Fruit fly (Drosophila melanogaster) whole organism, embryonic: Measurements from ENCODE around the gene Karybeta3.

Experiments used
- Aef1 ChIP-seq: fragments of 200-800 bp; sonication (Bioruptor generic); IDR thresholded peaks from 3 replicates; pipeline ENCODE4 v1.3.6; 2022; ENCODE audit warnings: missing biosample characterization, missing genetic modification characterization
- Antp ChIP-seq: fragments of 200-800 bp; sonication (Bioruptor generic); optimal IDR thresholded peaks from 3 replicates; lab custom pipeline; 2016; ENCODE audit warnings: missing biosample characterization, missing genetic modification characterization
- BtbVII ChIP-seq: fragments of 200-800 bp; sonication (Bioruptor generic); optimal IDR thresholded peaks from 3 replicates; lab custom pipeline; 2017; ENCODE audit warnings: missing biosample characterization, mild to moderate bottlenecking, missing genetic modification characterization
- Bteb2 ChIP-seq: fragments of 200-800 bp; sonication (Bioruptor generic); optimal IDR thresholded peaks from 2 replicates; lab custom pipeline; 2016; ENCODE audit warnings: missing biosample characterization, missing genetic modification characterization
- CG1024 ChIP-seq: fragments of 200-800 bp; sonication (Bioruptor generic); IDR thresholded peaks from 2 replicates; pipeline ENCODE4 v1.3.6; 2022; ENCODE audit warnings: missing biosample characterization, missing genetic modification characterization
- CG10654 ChIP-seq: fragments of 200-800 bp; sonication (Bioruptor generic); optimal IDR thresholded peaks from 2 replicates; lab custom pipeline; 2016; ENCODE audit warnings: missing biosample characterization, missing genetic modification characterization
- CG11560 ChIP-seq: fragments of 200-800 bp; sonication (Bioruptor generic); IDR thresholded peaks from 3 replicates; pipeline ENCODE4 v1.3.6; 2022; ENCODE audit warnings: missing biosample characterization, missing genetic modification characterization
- CG12155 ChIP-seq: fragments of 200-800 bp; sonication (Bioruptor generic); optimal IDR thresholded peaks from 3 replicates; lab custom pipeline; 2016; ENCODE audit warnings: missing biosample characterization, missing genetic modification characterization
- CG13123 ChIP-seq: fragments of 200-800 bp; sonication (Bioruptor generic); optimal IDR thresholded peaks from 2 replicates; lab custom pipeline; 2016; ENCODE audit warnings: missing biosample characterization, missing genetic modification characterization
- CG14860 ChIP-seq: fragments of 200-800 bp; sonication (Bioruptor generic); IDR thresholded peaks from 3 replicates; pipeline ENCODE4 v1.3.6; 2022; ENCODE audit warnings: missing biosample characterization, missing genetic modification characterization; ENCODE audit not compliant: partially characterized antibody
- CG15514 ChIP-seq: fragments of 200-800 bp; sonication (Bioruptor generic); optimal IDR thresholded peaks from 3 replicates; lab custom pipeline; 2017; ENCODE audit warnings: missing biosample characterization, missing genetic modification characterization, mild to moderate bottlenecking, moderate library complexity, missing genetic modification reagents
- CG1647 ChIP-seq: fragments of 200-800 bp; sonication (Bioruptor generic); optimal IDR thresholded peaks from 3 replicates; lab custom pipeline; 2016; ENCODE audit warnings: missing biosample characterization, missing genetic modification characterization
- CG17186 ChIP-seq: fragments of 200-800 bp; sonication (Bioruptor generic); optimal IDR thresholded peaks from 3 replicates; lab custom pipeline; 2017; ENCODE audit warnings: missing biosample characterization, missing genetic modification reagents, missing genetic modification characterization
- CG18599 ChIP-seq: fragments of 200-800 bp; sonication (Bioruptor generic); optimal IDR thresholded peaks from 3 replicates; lab custom pipeline; 2017; ENCODE audit warnings: missing biosample characterization, missing genetic modification characterization, mild to moderate bottlenecking, moderate library complexity, missing genetic modification reagents
- CG30431 ChIP-seq: fragments of 200-800 bp; sonication (Bioruptor generic); optimal IDR thresholded peaks from 2 replicates; lab custom pipeline; 2017; ENCODE audit warnings: missing biosample characterization, missing genetic modification characterization
- CG32772 ChIP-seq: fragments of 200-800 bp; sonication (Bioruptor generic); IDR thresholded peaks from 2 replicates; pipeline ENCODE4 v1.3.6; 2022; ENCODE audit warnings: missing biosample characterization, missing genetic modification characterization
- CG4854 ChIP-seq: fragments of 200-800 bp; sonication (Bioruptor generic); optimal IDR thresholded peaks from 2 replicates; lab custom pipeline; 2016; ENCODE audit warnings: missing biosample characterization, missing genetic modification characterization, inconsistent platforms
- CG6254 ChIP-seq: fragments of 200-800 bp; sonication (Bioruptor generic); optimal IDR thresholded peaks from 3 replicates; lab custom pipeline; 2017; ENCODE audit warnings: mild to moderate bottlenecking, missing biosample characterization, missing genetic modification reagents, missing genetic modification characterization
- HLH4C ChIP-seq: fragments of 200-800 bp; sonication (Bioruptor generic); IDR thresholded peaks from 3 replicates; pipeline ENCODE4 v1.3.6; 2022; ENCODE audit warnings: missing biosample characterization, missing genetic modification characterization; ENCODE audit not compliant: partially characterized antibody
- HmgD ChIP-seq: fragments of 200-800 bp; sonication (Bioruptor generic); optimal IDR thresholded peaks from 3 replicates; lab custom pipeline; 2016; ENCODE audit warnings: missing biosample characterization, missing genetic modification characterization
- Hr51 ChIP-seq, 2 experiments: fragments of 200-800 bp; sonication (Bioruptor generic); optimal IDR thresholded peaks; 2 replicates in 1 of 2; 3 replicates in 1 of 2; lab custom pipeline; 2016 to 2018; ENCODE audit warnings: missing biosample characterization in 2 of 2, missing genetic modification characterization in 2 of 2, mild to moderate bottlenecking in 1 of 2, moderate library complexity in 1 of 2
- Lpt ChIP-seq: fragments of >200 bp; optimal IDR thresholded peaks from 2 replicates; lab custom pipeline; 2018; ENCODE audit warnings: missing biosample characterization, missing genetic modification characterization
- MBD-R2 ChIP-seq: fragments of 200-800 bp; sonication (Bioruptor generic); IDR thresholded peaks from 2 replicates; pipeline ENCODE4 v1.3.6; 2022; ENCODE audit warnings: missing biosample characterization, missing genetic modification characterization
- Xrp1 ChIP-seq: fragments of 200-800 bp; sonication (Bioruptor generic); IDR thresholded peaks from 2 replicates; pipeline ENCODE4 v1.3.6; 2022; ENCODE audit warnings: missing biosample characterization, missing genetic modification characterization
- ab ChIP-seq: fragments of 200-800 bp; sonication (Bioruptor generic); optimal IDR thresholded peaks from 2 replicates; lab custom pipeline; 2016; ENCODE audit warnings: missing biosample characterization, missing genetic modification characterization
- amos ChIP-seq: fragments of 200-800 bp; sonication (Bioruptor generic); IDR thresholded peaks from 2 replicates; pipeline ENCODE4 v1.3.6; 2022; ENCODE audit warnings: missing biosample characterization, missing genetic modification characterization; ENCODE audit not compliant: partially characterized antibody
- aop ChIP-seq: fragments of 200-800 bp; sonication (Bioruptor generic); IDR thresholded peaks from 2 replicates; pipeline ENCODE4 v1.3.6; 2022; ENCODE audit warnings: missing biosample characterization, missing genetic modification characterization
- br ChIP-seq: fragments of >200 bp; optimal IDR thresholded peaks from 2 replicates; lab custom pipeline; 2017
- chm ChIP-seq: fragments of 200-800 bp; sonication (Bioruptor generic); IDR thresholded peaks from 2 replicates; pipeline ENCODE4 v1.3.6; 2022; ENCODE audit warnings: missing biosample characterization, missing genetic modification characterization
- crc ChIP-seq: fragments of 200-800 bp; sonication (Bioruptor generic); optimal IDR thresholded peaks from 2 replicates; lab custom pipeline; 2016; ENCODE audit warnings: missing biosample characterization, missing genetic modification characterization
- croc ChIP-seq: fragments of 200-800 bp; sonication (Bioruptor generic); conservative IDR thresholded peaks from 3 replicates; pipeline ENCODE4 v1.3.6; 2022; ENCODE audit warnings: missing biosample characterization, missing genetic modification characterization
- disco-r ChIP-seq: fragments of 200-800 bp; sonication (Bioruptor generic); optimal IDR thresholded peaks from 2 replicates; lab custom pipeline; 2016; ENCODE audit warnings: missing biosample characterization, missing genetic modification characterization
- fru ChIP-seq: fragments of >200 bp; optimal IDR thresholded peaks from 2 replicates; lab custom pipeline; 2017
- gcm ChIP-seq: fragments of 200-800 bp; sonication (Bioruptor generic); optimal IDR thresholded peaks from 2 replicates; lab custom pipeline; 2019; ENCODE audit warnings: missing biosample characterization, mild to moderate bottlenecking, missing genetic modification characterization, moderate library complexity
- gem ChIP-seq: fragments of 200-800 bp; sonication (Bioruptor generic); optimal IDR thresholded peaks from 2 replicates; lab custom pipeline; 2019; ENCODE audit warnings: missing biosample characterization, mild to moderate bottlenecking, missing genetic modification characterization, moderate library complexity
- hth ChIP-seq: fragments of >200 bp; optimal IDR thresholded peaks from 2 replicates; lab custom pipeline; 2017; ENCODE audit warnings: inconsistent platforms
- jigr1 ChIP-seq: fragments of 200-800 bp; sonication (Bioruptor generic); IDR thresholded peaks from 3 replicates; pipeline ENCODE4 v1.3.6; 2022; ENCODE audit warnings: missing biosample characterization, missing genetic modification characterization
- kay ChIP-seq: fragments of 200-800 bp; sonication (Bioruptor generic); optimal IDR thresholded peaks from 2 replicates; lab custom pipeline; 2016; ENCODE audit warnings: missing biosample characterization, missing genetic modification characterization
- ken ChIP-seq: fragments of 200-800 bp; sonication (Bioruptor generic); IDR thresholded peaks from 3 replicates; pipeline ENCODE4 v1.3.6; 2022; ENCODE audit warnings: missing biosample characterization, missing genetic modification characterization
- klu ChIP-seq: fragments of 200-800 bp; sonication (Bioruptor generic); IDR thresholded peaks from 2 replicates; pipeline ENCODE4 v1.3.6; 2022; ENCODE audit warnings: missing biosample characterization, missing genetic modification characterization
- org-1 ChIP-seq: fragments of 200-800 bp; sonication (Bioruptor generic); optimal IDR thresholded peaks from 2 replicates; lab custom pipeline; 2017; ENCODE audit warnings: missing biosample characterization, missing genetic modification characterization
- peb ChIP-seq: fragments of 200-800 bp; sonication (Bioruptor generic); IDR thresholded peaks from 2 replicates; pipeline ENCODE4 v1.3.6; 2022; ENCODE audit warnings: missing biosample characterization, missing genetic modification characterization
- pfk ChIP-seq: fragments of 200-800 bp; sonication (Bioruptor generic); optimal IDR thresholded peaks from 2 replicates; lab custom pipeline; 2018; ENCODE audit warnings: missing biosample characterization, mild to moderate bottlenecking, missing genetic modification characterization, moderate library complexity
- pita ChIP-seq: fragments of 200-800 bp; sonication (Bioruptor generic); optimal IDR thresholded peaks from 2 replicates; lab custom pipeline; 2017; ENCODE audit warnings: missing biosample characterization, mild to moderate bottlenecking, missing genetic modification characterization
- pnt ChIP-seq: fragments of 200-800 bp; sonication (Bioruptor generic); optimal IDR thresholded peaks from 3 replicates; lab custom pipeline; 2016; ENCODE audit warnings: missing biosample characterization, missing genetic modification characterization
- prd ChIP-seq, 3 experiments: fragments of >200 bp in 2 of 3; fragments of 200-800 bp in 1 of 3; sonication (Bioruptor generic) in 1 of 3; optimal IDR thresholded peaks in 2 of 3; IDR thresholded peaks in 1 of 3; 2 replicates in 2 of 3; 3 replicates in 1 of 3; pipeline versions ENCODE4 v1.3.6 to Lab custom; 2017 to 2022; ENCODE audit warnings: missing biosample characterization in 1 of 3, missing genetic modification characterization in 1 of 3
- repo ChIP-seq: fragments of 200-800 bp; sonication (Bioruptor generic); optimal IDR thresholded peaks from 2 replicates; lab custom pipeline; 2016; ENCODE audit warnings: missing biosample characterization, missing genetic modification characterization
- sens ChIP-seq: fragments of 200-800 bp; sonication (Bioruptor generic); peaks from one replicate; lab custom pipeline; 2016; ENCODE audit warnings: missing biosample characterization, missing genetic modification characterization
- seq ChIP-seq: fragments of 200-800 bp; sonication (Bioruptor generic); IDR thresholded peaks from 2 replicates; pipeline ENCODE4 v1.3.6; 2022; ENCODE audit warnings: missing biosample characterization, missing genetic modification characterization
- slou ChIP-seq: fragments of 200-800 bp; sonication (Bioruptor generic); optimal IDR thresholded peaks from 3 replicates; lab custom pipeline; 2016; ENCODE audit warnings: missing biosample characterization, missing genetic modification characterization
- tll ChIP-seq, 2 experiments: fragments of 200-800 bp in 1 of 2; fragments of >200 bp in 1 of 2; sonication (Bioruptor generic) in 1 of 2; optimal IDR thresholded peaks; 2 replicates each; lab custom pipeline; 2017 to 2019; ENCODE audit warnings: missing biosample characterization in 2 of 2, missing genetic modification characterization in 2 of 2, mild to moderate bottlenecking in 1 of 2, moderate library complexity in 1 of 2
- toy ChIP-seq: fragments of 200-800 bp; sonication (Bioruptor generic); IDR thresholded peaks from 2 replicates; pipeline ENCODE4 v1.3.6; 2022; ENCODE audit warnings: missing biosample characterization, missing genetic modification characterization

The Karybeta3 gene

DNA sequence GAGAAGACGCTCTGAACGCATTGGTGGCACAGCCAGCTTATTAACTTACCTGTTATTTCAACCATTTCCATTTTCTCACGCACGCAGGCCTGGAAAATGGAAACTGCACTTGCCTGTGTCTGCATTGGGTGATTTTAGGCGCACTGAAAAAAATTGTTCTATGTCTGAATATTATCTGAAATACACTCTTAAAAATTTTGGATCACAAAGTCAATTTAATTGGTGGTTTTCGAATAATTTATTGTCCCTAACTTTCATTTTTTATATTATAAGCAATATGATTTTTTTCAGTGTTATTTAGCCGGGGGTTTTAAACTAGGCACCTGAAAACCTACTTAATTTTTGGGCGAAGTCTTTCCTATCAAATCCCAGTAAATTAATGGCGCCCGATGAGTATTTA is 14.1 kb downstream of the Karybeta3 start (continued):
- TF ChIP-seq croc (peak; percentile 77; the same call in 2 of the 3 replicates), CG30431 (GFP tag; lab: Kevin White, UChicago) (peak; percentile 11), Lpt (no peak), chm (GFP tag; lab: Robert Waterston, UW) (peak; percentile 78), CG12155 (GFP tag; lab: Kevin White, UChicago) (no peak), disco-r (GFP tag; lab: Kevin White, UChicago) (peak; percentile 19), peb (GFP tag; lab: Robert Waterston, UW) (peak; percentile 60; the same call in 1 of the 2 replicates), CG18599 (GFP tag; lab: Kevin White, UChicago) (peak; percentile 77), aop (GFP tag; lab: Robert Waterston, UW) (no peak), HmgD (GFP tag; lab: Kevin White, UChicago) (peak; percentile 20), gcm (GFP tag; lab: Kevin White, UChicago) (peak; percentile 80), fru (no peak), CG11560 (no peak), Xrp1 (GFP tag; lab: Robert Waterston, UW) (peak; percentile 94), CG10654 (GFP tag; lab: Kevin White, UChicago) (peak; percentile 77), Antp (GFP tag; lab: Kevin White, UChicago) (peak; percentile 60), CG15514 (GFP tag; lab: Kevin White, UChicago) (peak; percentile 39), jigr1 (no peak; the same call in 2 of the 3 replicates), hth (no peak), pfk (GFP tag; lab: Kevin White, UChicago) (no peak), CG32772 (GFP tag; lab: Robert Waterston, UW) (peak; percentile 78), crc (GFP tag; lab: Kevin White, UChicago) (peak; percentile 37), br (lab: Kevin White, UChicago) (no peak), ken (GFP tag; lab: Robert Waterston, UW) (peak; percentile 71; the same call in 1 of the 3 replicates), ab (GFP tag; lab: Kevin White, UChicago) (no peak), klu (peak; percentile 65), CG1647 (GFP tag; lab: Kevin White, UChicago) (peak; percentile 64), CG6254 (GFP tag; lab: Kevin White, UChicago) (peak; percentile 84), toy (GFP tag; lab: Robert Waterston, UW) (no peak), CG17186 (GFP tag; lab: Kevin White, UChicago) (peak; percentile 32), Hr51 (GFP tag; optimal IDR thresholded peaks at IDR 0.05; lab: Kevin White, UChicago) (peak in 1 of 2 experiments; percentile 80), slou (GFP tag; lab: Kevin White, UChicago) (peak; percentile 29), amos (GFP tag; lab: Robert Waterston, UW) (no peak), prd (optimal IDR thresholded peaks at IDR 0.05; lab: Kevin White, UChicago) (no peak), prd (GFP tag; IDR thresholded peaks at IDR 0.05; lab: Robert Waterston, UW) (peak; percentile 95), repo (peak; percentile 37), gem (tag; lab: Kevin White, UChicago) (peak; percentile 91), sens (GFP tag; lab: Kevin White, UChicago) (peak; percentile 94), CG1024 (GFP tag; lab: Robert Waterston, UW) (peak; percentile 87), CG4854 (GFP tag; lab: Kevin White, UChicago) (peak; percentile 75), Aef1 (GFP tag; lab: Robert Waterston, UW) (peak; percentile 68), pita (GFP tag; lab: Kevin White, UChicago) (no peak), HLH4C (GFP tag; lab: Robert Waterston, UW) (no peak), Bteb2 (no peak), CG14860 (GFP tag; lab: Robert Waterston, UW) (no peak), pnt (GFP tag; lab: Kevin White, UChicago) (peak; percentile 79), kay (GFP tag; lab: Kevin White, UChicago) (peak; percentile 56), MBD-R2 (GFP tag; lab: Robert Waterston, UW) (peak; percentile 28; the same call in 1 of the 2 replicates), CG13123 (GFP tag; lab: Kevin White, UChicago) (no peak), BtbVII (GFP tag; lab: Kevin White, UChicago) (peak; percentile 58), org-1 (GFP tag; lab: Kevin White, UChicago) (peak; percentile 64), tll (GFP tag; optimal IDR thresholded peaks at IDR 0.05; lab: Kevin White, UChicago) (peak in 1 of 2 experiments; percentile 67), seq (peak; percentile 60)
